Fruit fly (Drosophila melanogaster) whole organism, embryonic: ENCODE results near the gene Dic61B.

Source experiments
- ATbp ChIP-seq: fragments of 200-800 bp; sonication (Bioruptor generic); optimal IDR thresholded peaks from 2 replicates; lab custom pipeline; 2017; ENCODE audit warnings: missing biosample characterization, mild to moderate bottlenecking, missing genetic modification characterization, missing genetic modification reagents
- Ada2b ChIP-seq: fragments of 200-800 bp; sonication (Bioruptor generic); IDR thresholded peaks from 2 replicates; pipeline ENCODE4 v1.3.6; 2022; ENCODE audit warnings: missing biosample characterization, missing genetic modification characterization
- Atf3 ChIP-seq: fragments of 200-800 bp; sonication (Bioruptor generic); optimal IDR thresholded peaks from 3 replicates; lab custom pipeline; 2016; ENCODE audit warnings: missing biosample characterization, missing genetic modification characterization
- B-H1 ChIP-seq: fragments of 200-800 bp; sonication (Bioruptor generic); IDR thresholded peaks from 3 replicates; pipeline ENCODE4 v1.3.6; 2022; ENCODE audit warnings: missing biosample characterization, missing genetic modification characterization
- CG10979 ChIP-seq: fragments of 200-800 bp; sonication (Bioruptor generic); optimal IDR thresholded peaks from 2 replicates; lab custom pipeline; 2018; ENCODE audit warnings: missing biosample characterization, mild to moderate bottlenecking, missing genetic modification characterization, moderate library complexity
- CG11456 ChIP-seq: fragments of 200-800 bp; sonication (Bioruptor generic); IDR thresholded peaks from 3 replicates; pipeline ENCODE4 v1.3.6; 2022; ENCODE audit warnings: missing biosample characterization, missing genetic modification characterization
- CG11560 ChIP-seq: fragments of 200-800 bp; sonication (Bioruptor generic); IDR thresholded peaks from 3 replicates; pipeline ENCODE4 v1.3.6; 2022; ENCODE audit warnings: missing biosample characterization, missing genetic modification characterization
- CG12391 ChIP-seq: fragments of 200-800 bp; sonication (Bioruptor generic); optimal IDR thresholded peaks from 3 replicates; lab custom pipeline; 2018; ENCODE audit warnings: missing biosample characterization, mild to moderate bottlenecking, missing genetic modification characterization, moderate library complexity
- CG12659 ChIP-seq: fragments of 200-800 bp; sonication (Bioruptor generic); optimal IDR thresholded peaks from 3 replicates; lab custom pipeline; 2017; ENCODE audit warnings: mild to moderate bottlenecking, missing biosample characterization, missing genetic modification reagents, missing genetic modification characterization
- CG13624 ChIP-seq: fragments of 200-800 bp; sonication (Bioruptor generic); optimal IDR thresholded peaks from 2 replicates; lab custom pipeline; 2016; ENCODE audit warnings: missing biosample characterization, missing genetic modification characterization
- CG13775 ChIP-seq: fragments of 200-800 bp; sonication (Bioruptor generic); optimal IDR thresholded peaks from 3 replicates; lab custom pipeline; 2017; ENCODE audit warnings: missing biosample characterization, mild to moderate bottlenecking, missing genetic modification characterization
- CG14050 ChIP-seq: fragments of 200-800 bp; sonication (Bioruptor generic); IDR thresholded peaks from 3 replicates; pipeline ENCODE4 v1.3.6; 2022; ENCODE audit warnings: missing biosample characterization, missing genetic modification characterization
- CG14965 ChIP-seq: fragments of 200-800 bp; sonication (Bioruptor generic); optimal IDR thresholded peaks from 2 replicates; lab custom pipeline; 2016; ENCODE audit warnings: missing biosample characterization, missing genetic modification characterization, borderline replicate concordance
- CG16779 ChIP-seq: fragments of 200-800 bp; sonication (Bioruptor generic); IDR thresholded peaks from 2 replicates; pipeline ENCODE4 v1.3.6; 2022; ENCODE audit warnings: missing biosample characterization, missing genetic modification characterization
- CG2712 ChIP-seq: fragments of 200-800 bp; optimal IDR thresholded peaks from 3 replicates; lab custom pipeline; 2019; ENCODE audit warnings: missing biosample characterization, mild to moderate bottlenecking, missing genetic modification characterization, moderate library complexity
- CG31224 ChIP-seq: fragments of 200-800 bp; sonication (Bioruptor generic); IDR thresholded peaks from 2 replicates; pipeline ENCODE4 v1.3.6; 2022; ENCODE audit warnings: missing biosample characterization, missing genetic modification characterization
- CG31388 ChIP-seq: fragments of 200-800 bp; sonication (Bioruptor generic); optimal IDR thresholded peaks from 2 replicates; lab custom pipeline; 2016; ENCODE audit warnings: missing biosample characterization, missing genetic modification characterization
- CG32532 ChIP-seq: fragments of 200-800 bp; sonication (Bioruptor generic); IDR thresholded peaks from 2 replicates; pipeline ENCODE4 v1.3.6; 2022; ENCODE audit warnings: missing biosample characterization, missing genetic modification characterization
- CG32767 ChIP-seq: fragments of 200-800 bp; sonication (Bioruptor generic); IDR thresholded peaks from 2 replicates; pipeline ENCODE4 v1.3.6; 2022; ENCODE audit warnings: missing biosample characterization, missing genetic modification characterization
- CG43689 ChIP-seq: fragments of 200-800 bp; sonication (Bioruptor generic); IDR thresholded peaks from 2 replicates; pipeline ENCODE4 v1.3.6; 2022; ENCODE audit warnings: missing biosample characterization, missing genetic modification characterization
- CG7372 ChIP-seq: fragments of 200-800 bp; sonication (Bioruptor generic); IDR thresholded peaks from 2 replicates; pipeline ENCODE4 v1.3.6; 2022; ENCODE audit warnings: missing biosample characterization, missing genetic modification characterization
- CG7786 ChIP-seq: fragments of 200-800 bp; sonication (Bioruptor generic); optimal IDR thresholded peaks from 2 replicates; lab custom pipeline; 2016; ENCODE audit warnings: missing biosample characterization, missing genetic modification characterization
- CG7963 ChIP-seq: fragments of 200-800 bp; sonication (Bioruptor generic); IDR thresholded peaks from 3 replicates; pipeline ENCODE4 v1.3.6; 2022; ENCODE audit warnings: missing biosample characterization, missing genetic modification characterization; ENCODE audit not compliant: partially characterized antibody
- CG8290 ChIP-seq, 3 experiments: fragments of 200-800 bp; sonication (Bioruptor generic); optimal IDR thresholded peaks; 2 replicates each; lab custom pipeline; 2016 to 2019; ENCODE audit warnings: missing biosample characterization in 3 of 3, missing genetic modification characterization in 3 of 3, mild to moderate bottlenecking in 2 of 3, moderate library complexity in 1 of 3
- CG8944 ChIP-seq: fragments of 200-800 bp; sonication (Bioruptor generic); optimal IDR thresholded peaks from 3 replicates; lab custom pipeline; 2016; ENCODE audit warnings: missing biosample characterization, missing genetic modification characterization
- CTCF ChIP-seq: fragments of 200-800 bp; sonication (Bioruptor generic); optimal IDR thresholded peaks from 2 replicates; lab custom pipeline; 2017; ENCODE audit warnings: missing biosample characterization, mild to moderate bottlenecking, missing genetic modification characterization, moderate library complexity
- Chrac-16 ChIP-seq: fragments of 200-800 bp; sonication (Bioruptor generic); optimal IDR thresholded peaks from 3 replicates; lab custom pipeline; 2016; ENCODE audit warnings: missing biosample characterization, missing genetic modification characterization
- Dbx ChIP-seq: fragments of 200-800 bp; sonication (Bioruptor generic); IDR thresholded peaks from 3 replicates; pipeline ENCODE4 v1.3.6; 2022; ENCODE audit warnings: missing biosample characterization, missing genetic modification characterization
- Dek ChIP-seq: fragments of 200-800 bp; sonication (Bioruptor generic); optimal IDR thresholded peaks from 3 replicates; lab custom pipeline; 2019; ENCODE audit warnings: missing biosample characterization, mild to moderate bottlenecking, missing genetic modification characterization, moderate library complexity
- E2f2 ChIP-seq: fragments of 200-800 bp; sonication (Bioruptor generic); IDR thresholded peaks from 2 replicates; pipeline ENCODE4 v1.3.6; 2022; ENCODE audit warnings: missing biosample characterization, missing genetic modification characterization
- Meics ChIP-seq: fragments of 200-800 bp; sonication (Bioruptor generic); optimal IDR thresholded peaks from 2 replicates; lab custom pipeline; 2017; ENCODE audit warnings: missing biosample characterization, mild to moderate bottlenecking, missing genetic modification characterization
- NC2α ChIP-seq: fragments of 200-800 bp; sonication (Bioruptor generic); optimal IDR thresholded peaks from 2 replicates; lab custom pipeline; 2016; ENCODE audit warnings: missing biosample characterization, missing genetic modification characterization
- Taf1 ChIP-seq: fragments of 200-800 bp; sonication (Bioruptor generic); IDR thresholded peaks from 2 replicates; pipeline ENCODE4 v1.3.6; 2022; ENCODE audit warnings: missing biosample characterization, missing genetic modification characterization
- Tbp ChIP-seq: fragments of >200 bp; optimal IDR thresholded peaks from 2 replicates; lab custom pipeline; 2018; ENCODE audit warnings: missing biosample characterization, missing genetic modification characterization
- ara ChIP-seq: fragments of 200-800 bp; sonication (Bioruptor generic); IDR thresholded peaks from 2 replicates; pipeline ENCODE4 v1.3.6; 2022; ENCODE audit warnings: missing biosample characterization, missing genetic modification characterization
- ato ChIP-seq: fragments of 200-800 bp; sonication (Bioruptor generic); IDR thresholded peaks from 2 replicates; pipeline ENCODE4 v1.3.6; 2022; ENCODE audit warnings: missing biosample characterization, missing genetic modification characterization; ENCODE audit not compliant: partially characterized antibody
- chm ChIP-seq: fragments of 200-800 bp; sonication (Bioruptor generic); IDR thresholded peaks from 2 replicates; pipeline ENCODE4 v1.3.6; 2022; ENCODE audit warnings: missing biosample characterization, missing genetic modification characterization
- ci ChIP-seq: fragments of 200-800 bp; sonication (Bioruptor generic); IDR thresholded peaks from 3 replicates; pipeline ENCODE4 v1.3.6; 2022; ENCODE audit warnings: missing biosample characterization, missing genetic modification characterization
- dpn ChIP-seq, 2 experiments: fragments of 200-800 bp; sonication (Bioruptor generic); optimal IDR thresholded peaks; 3 replicates each; lab custom pipeline; 2016; ENCODE audit warnings: missing biosample characterization in 2 of 2, missing genetic modification characterization in 2 of 2
- emc ChIP-seq: fragments of 200-800 bp; sonication (Bioruptor generic); optimal IDR thresholded peaks from 2 replicates; lab custom pipeline; 2016; ENCODE audit warnings: missing biosample characterization, missing genetic modification characterization
- eyg ChIP-seq: fragments of 200-800 bp; sonication (Bioruptor generic); optimal IDR thresholded peaks from 3 replicates; lab custom pipeline; 2016; ENCODE audit warnings: missing biosample characterization, missing genetic modification characterization
- hb ChIP-seq: fragments of 200-800 bp; sonication (Bioruptor generic); IDR thresholded peaks from 3 replicates; pipeline ENCODE4 v1.3.6; 2022; ENCODE audit warnings: missing biosample characterization, missing genetic modification characterization; ENCODE audit not compliant: partially characterized antibody
- lbe ChIP-seq: fragments of 200-800 bp; sonication (Bioruptor generic); optimal IDR thresholded peaks from 2 replicates; lab custom pipeline; 2016; ENCODE audit warnings: missing biosample characterization, mild to moderate bottlenecking, missing genetic modification characterization
- nau ChIP-seq: fragments of 200-800 bp; sonication (Bioruptor generic); optimal IDR thresholded peaks from 3 replicates; lab custom pipeline; 2017; ENCODE audit warnings: missing biosample characterization, mild to moderate bottlenecking, missing genetic modification characterization, missing genetic modification reagents
- onecut ChIP-seq: fragments of 200-800 bp; sonication (Bioruptor generic); IDR thresholded peaks from 2 replicates; pipeline ENCODE4 v1.3.6; 2022; ENCODE audit warnings: missing biosample characterization, missing genetic modification characterization
- sisA ChIP-seq: fragments of 200-800 bp; sonication (Bioruptor generic); IDR thresholded peaks from 2 replicates; pipeline ENCODE4 v1.3.6; 2022; ENCODE audit warnings: missing biosample characterization, missing genetic modification characterization
- tgo ChIP-seq: fragments of 200-800 bp; sonication (Bioruptor generic); IDR thresholded peaks from 3 replicates; pipeline ENCODE4 v1.3.6; 2022; ENCODE audit warnings: missing biosample characterization, missing genetic modification characterization
- trem ChIP-seq: fragments of 200-800 bp; optimal IDR thresholded peaks from 3 replicates; lab custom pipeline; 2019; ENCODE audit warnings: missing biosample characterization, mild to moderate bottlenecking, missing genetic modification characterization, moderate library complexity
- unc-4 ChIP-seq: fragments of 200-800 bp; sonication (Bioruptor generic); IDR thresholded peaks from 2 replicates; pipeline ENCODE4 v1.3.6; 2022; ENCODE audit warnings: missing biosample characterization, missing genetic modification characterization; ENCODE audit not compliant: partially characterized antibody
- wek ChIP-seq: fragments of 200-800 bp; sonication (Bioruptor generic); optimal IDR thresholded peaks from 3 replicates; lab custom pipeline; 2018; ENCODE audit warnings: missing biosample characterization, mild to moderate bottlenecking, missing genetic modification characterization, moderate library complexity
- zf30C ChIP-seq: fragments of 200-800 bp; sonication (Bioruptor generic); optimal IDR thresholded peaks from 3 replicates; lab custom pipeline; 2018; ENCODE audit warnings: missing biosample characterization, mild to moderate bottlenecking, missing genetic modification characterization

Dic61B gene

dm6 chr3L:160446-161094 lies 8.2 kb upstream of the Dic61B start (continued):
- TF ChIP-seq zf30C (GFP tag; lab: Kevin White, UChicago): peak; percentile 33
- TF ChIP-seq CG7372 (GFP tag; lab: Robert Waterston, UW): no peak
- no peak for TF ChIP-seq E2f2 (GFP tag; lab: Robert Waterston, UW)
- TF ChIP-seq Dek: no peak
- no peak for TF ChIP-seq CG10979 (tag; lab: Kevin White, UChicago)
- TF ChIP-seq Taf1 (GFP tag; lab: Robert Waterston, UW): no peak
- no peak for TF ChIP-seq CG32767 (GFP tag; lab: Robert Waterston, UW)
- no peak for TF ChIP-seq wek
- no peak for TF ChIP-seq CG13775 (GFP tag; lab: Kevin White, UChicago)
- 0 out of 2 replicates have a peak, but pooled peaks have one; percentile 11 for TF ChIP-seq onecut (GFP tag; lab: Robert Waterston, UW)
- no peak for TF ChIP-seq ATbp (GFP tag; lab: Kevin White, UChicago)
- TF ChIP-seq Atf3 (GFP tag; lab: Kevin White, UChicago): no peak
- no peak for TF ChIP-seq CG12391
- peak; percentile 23 for TF ChIP-seq CG12659 (GFP tag; lab: Kevin White, UChicago)
- no peak for TF ChIP-seq CTCF (GFP tag; lab: Kevin White, UChicago)
- no peak for TF ChIP-seq Ada2b
- peak; percentile 59; the same call in 2 of the 3 replicates for TF ChIP-seq Dbx (GFP tag; lab: Robert Waterston, UW)
- TF ChIP-seq CG7963: no peak
- TF ChIP-seq dpn (GFP tag; optimal IDR thresholded peaks at IDR 0.05; lab: Kevin White, UChicago): no peak
- TF ChIP-seq hb (GFP tag; lab: Robert Waterston, UW): no peak
- TF ChIP-seq NC2α: no peak
- no peak for TF ChIP-seq tgo
- peak; percentile 8 for TF ChIP-seq Meics (GFP tag; lab: Kevin White, UChicago)
- no peak for TF ChIP-seq CG13624 (GFP tag; lab: Kevin White, UChicago)
- TF ChIP-seq CG31224: no peak
- TF ChIP-seq nau (GFP tag; lab: Kevin White, UChicago): no peak
- no peak for TF ChIP-seq emc (GFP tag; lab: Kevin White, UChicago)
- no peak for TF ChIP-seq CG11456 (GFP tag; lab: Robert Waterston, UW)
- TF ChIP-seq CG8290 (GFP tag; optimal IDR thresholded peaks at IDR 0.05; lab: Kevin White, UChicago): no peak
- TF ChIP-seq CG8290 (tag; optimal IDR thresholded peaks at IDR 0.05; lab: Kevin White, UChicago): peak in 1 of 2 experiments; percentile 73
- TF ChIP-seq lbe (GFP tag; lab: Kevin White, UChicago): no peak
- no peak for TF ChIP-seq B-H1 (GFP tag; lab: Robert Waterston, UW)
- TF ChIP-seq CG32532 (GFP tag; lab: Robert Waterston, UW): no peak
- no peak for TF ChIP-seq CG31388
- no peak for TF ChIP-seq CG14965 (GFP tag; lab: Kevin White, UChicago)
- TF ChIP-seq unc-4 (GFP tag; lab: Robert Waterston, UW): 0 out of 2 replicates have a peak, but pooled peaks have one; percentile 28
- no peak for TF ChIP-seq eyg (GFP tag; lab: Kevin White, UChicago)
- no peak for TF ChIP-seq CG8944
- no peak for TF ChIP-seq ara (GFP tag; lab: Robert Waterston, UW)
- TF ChIP-seq CG2712: peak; percentile 2
- peak; percentile 70 for TF ChIP-seq ci (GFP tag; lab: Robert Waterston, UW)
- TF ChIP-seq Tbp: no peak
- no peak for TF ChIP-seq Chrac-16
- no peak for TF ChIP-seq ato (GFP tag; lab: Robert Waterston, UW)
- TF ChIP-seq trem (tag; lab: Kevin White, UChicago): no peak
- peak; percentile 67 for TF ChIP-seq chm (GFP tag; lab: Robert Waterston, UW)
- TF ChIP-seq CG11560 (tag; lab: Robert Waterston, UW): no peak
- TF ChIP-seq CG43689: no peak
- no peak for TF ChIP-seq CG14050
- TF ChIP-seq CG7786 (GFP tag; lab: Kevin White, UChicago): no peak
- no peak for TF ChIP-seq sisA (GFP tag; lab: Robert Waterston, UW)
- TF ChIP-seq CG16779 (GFP tag; lab: Robert Waterston, UW): no peak
